Worm (Caenorhabditis elegans) whole organism, young adult: ENCODE results near the gene clc-12.

ENCODE experiments used
- Y53F4B.3 ChIP-seq: fragments of 200-800 bp; sonication (Bioruptor generic); IDR thresholded peaks from 2 replicates; pipeline ENCODE4 v1.3.6; 2022; ENCODE audit warnings: missing genetic modification reagents, missing genetic modification characterization, missing compliant biosample characterization
- athp-1 ChIP-seq: sonication (generic microtip); optimal IDR thresholded peaks from 2 replicates; lab custom pipeline; 2017; ENCODE audit warnings: mild to moderate bottlenecking, missing genetic modification characterization, missing compliant biosample characterization
- dpff-1 ChIP-seq: sonication (generic microtip); optimal IDR thresholded peaks from 2 replicates; lab custom pipeline; 2017; ENCODE audit warnings: mild to moderate bottlenecking, missing genetic modification characterization, missing compliant biosample characterization
- hmg-1.2 ChIP-seq: fragments of 200-800 bp; sonication (Bioruptor generic); IDR thresholded peaks from 2 replicates; pipeline ENCODE4 v1.3.6; 2022; ENCODE audit warnings: missing genetic modification reagents, missing genetic modification characterization, missing compliant biosample characterization
- nfya-1 ChIP-seq: sonication (generic microtip); optimal IDR thresholded peaks from 2 replicates; lab custom pipeline; 2017; ENCODE audit warnings: antibody characterized with exemption, missing compliant biosample characterization, missing genetic modification characterization, borderline replicate concordance; ENCODE audit not compliant: insufficient read depth
- nhr-80 ChIP-seq: sonication (generic microtip); optimal IDR thresholded peaks from 2 replicates; lab custom pipeline; 2016; ENCODE audit warnings: missing genetic modification characterization, missing compliant biosample characterization
- rcor-1 ChIP-seq: fragments of 200-800 bp; sonication (Bioruptor generic); IDR thresholded peaks from 2 replicates; pipeline ENCODE4 v1.3.6; 2022; ENCODE audit warnings: missing genetic modification reagents, missing genetic modification characterization, missing compliant biosample characterization
- unc-62 ChIP-seq: fragments of 150-350 bp; optimal IDR thresholded peaks from 2 replicates; lab custom pipeline; 2014; ENCODE audit warnings: missing biosample characterization, missing genetic modification reagents, missing genetic modification characterization

- TF ChIP-seq Y53F4B.3 (GFP tag; lab: Robert Waterston, UW) (no peak), rcor-1 (no peak), unc-62 (GFP tag; lab: Kevin White, UChicago) (no peak), hmg-1.2 (GFP tag; lab: Robert Waterston, UW) (no peak), nhr-80 (tag; lab: Kevin White, UChicago) (no peak), dpff-1 (tag; lab: Kevin White, UChicago) (no peak), athp-1 (tag; lab: Kevin White, UChicago) (no peak), nfya-1 (no peak)
These were observed 42.6 kb downstream of the clc-12 start, which contains the start of gene fbxa-90 for ce11 chrV:16966636-16967035.
